Fruit fly (Drosophila melanogaster) whole organism, embryonic: ENCODE measurements around the gene ppk24.

Source experiments
- Antp ChIP-seq: fragments of 200-800 bp; sonication (Bioruptor generic); optimal IDR thresholded peaks from 3 replicates; lab custom pipeline; 2016; ENCODE audit warnings: missing biosample characterization, missing genetic modification characterization
- Atf3 ChIP-seq: fragments of 200-800 bp; sonication (Bioruptor generic); optimal IDR thresholded peaks from 3 replicates; lab custom pipeline; 2016; ENCODE audit warnings: missing biosample characterization, missing genetic modification characterization
- Awh ChIP-seq: fragments of 200-800 bp; sonication (Bioruptor generic); IDR thresholded peaks from 2 replicates; pipeline ENCODE4, ENCODE4 v1.3.6; 2022; ENCODE audit warnings: missing biosample characterization, missing genetic modification characterization
- CG10267 ChIP-seq: fragments of 200-800 bp; sonication (Bioruptor generic); optimal IDR thresholded peaks from 2 replicates; lab custom pipeline; 2018; ENCODE audit warnings: missing biosample characterization, mild to moderate bottlenecking, missing genetic modification characterization, moderate library complexity
- CG10366 ChIP-seq: fragments of 200-800 bp; sonication (Bioruptor generic); IDR thresholded peaks from 2 replicates; pipeline ENCODE4 v1.3.6; 2022; ENCODE audit warnings: missing biosample characterization, missing genetic modification characterization
- CG10654 ChIP-seq: fragments of 200-800 bp; sonication (Bioruptor generic); optimal IDR thresholded peaks from 2 replicates; lab custom pipeline; 2016; ENCODE audit warnings: missing biosample characterization, missing genetic modification characterization
- CG11723 ChIP-seq: fragments of 200-800 bp; sonication (Bioruptor generic); optimal IDR thresholded peaks from 2 replicates; lab custom pipeline; 2017; ENCODE audit warnings: missing biosample characterization, mild to moderate bottlenecking, missing genetic modification characterization
- CG13287 ChIP-seq: fragments of 200-800 bp; sonication (Bioruptor generic); IDR thresholded peaks from 2 replicates; pipeline ENCODE4 v1.3.6; 2022; ENCODE audit warnings: missing biosample characterization, missing genetic modification characterization; ENCODE audit not compliant: partially characterized antibody
- CG14710 ChIP-seq: fragments of 200-800 bp; sonication (Bioruptor generic); optimal IDR thresholded peaks from 3 replicates; lab custom pipeline; 2019; ENCODE audit warnings: missing biosample characterization, mild to moderate bottlenecking, missing genetic modification characterization, moderate library complexity
- CG15514 ChIP-seq: fragments of 200-800 bp; sonication (Bioruptor generic); optimal IDR thresholded peaks from 3 replicates; lab custom pipeline; 2017; ENCODE audit warnings: missing biosample characterization, missing genetic modification characterization, mild to moderate bottlenecking, moderate library complexity, missing genetic modification reagents
- CG15601 ChIP-seq: fragments of 200-800 bp; sonication (Bioruptor generic); optimal IDR thresholded peaks from 3 replicates; lab custom pipeline; 2019; ENCODE audit warnings: missing biosample characterization, mild to moderate bottlenecking, missing genetic modification characterization, moderate library complexity
- CG17802 ChIP-seq: fragments of 200-800 bp; sonication (Bioruptor generic); optimal IDR thresholded peaks from 2 replicates; lab custom pipeline; 2018; ENCODE audit warnings: missing biosample characterization, mild to moderate bottlenecking, missing genetic modification characterization, moderate library complexity
- CG31388 ChIP-seq: fragments of 200-800 bp; sonication (Bioruptor generic); optimal IDR thresholded peaks from 2 replicates; lab custom pipeline; 2016; ENCODE audit warnings: missing biosample characterization, missing genetic modification characterization
- CG3163 ChIP-seq: fragments of 200-800 bp; sonication (Bioruptor generic); optimal IDR thresholded peaks from 3 replicates; lab custom pipeline; 2016; ENCODE audit warnings: missing biosample characterization, missing genetic modification characterization
- CG4730 ChIP-seq: fragments of 200-800 bp; sonication (Bioruptor generic); IDR thresholded peaks from 2 replicates; pipeline ENCODE4 v1.3.6; 2022; ENCODE audit warnings: missing biosample characterization, missing genetic modification characterization
- CG5953 ChIP-seq: fragments of 200-800 bp; sonication (Bioruptor generic); IDR thresholded peaks from 2 replicates; pipeline ENCODE4 v1.3.6; 2022; ENCODE audit warnings: missing biosample characterization, missing genetic modification characterization
- CG6854 ChIP-seq: fragments of 200-800 bp; sonication (Bioruptor generic); optimal IDR thresholded peaks from 3 replicates; lab custom pipeline; 2017; ENCODE audit warnings: missing biosample characterization, mild to moderate bottlenecking, missing genetic modification characterization
- CG8281 ChIP-seq: fragments of 200-800 bp; sonication (Bioruptor generic); optimal IDR thresholded peaks from 2 replicates; lab custom pipeline; 2018; ENCODE audit warnings: missing biosample characterization, mild to moderate bottlenecking, missing genetic modification characterization, moderate library complexity
- CG8478 ChIP-seq: fragments of >200 bp; optimal IDR thresholded peaks from 2 replicates; lab custom pipeline; 2018
- CG8944 ChIP-seq: fragments of 200-800 bp; sonication (Bioruptor generic); optimal IDR thresholded peaks from 3 replicates; lab custom pipeline; 2016; ENCODE audit warnings: missing biosample characterization, missing genetic modification characterization
- CG9215 ChIP-seq: fragments of 200-800 bp; sonication (Bioruptor generic); IDR thresholded peaks from 2 replicates; pipeline ENCODE4 v1.3.6; 2022; ENCODE audit warnings: missing biosample characterization, missing genetic modification characterization
- D ChIP-seq, 2 experiments: fragments of 200-800 bp in 1 of 2; fragments of >200 bp in 1 of 2; sonication (Bioruptor generic) in 1 of 2; optimal IDR thresholded peaks; 2 replicates in 1 of 2; 3 replicates in 1 of 2; lab custom pipeline; 2017; ENCODE audit warnings: mild to moderate bottlenecking in 1 of 2, missing biosample characterization in 1 of 2, missing genetic modification characterization in 1 of 2, missing genetic modification reagents in 1 of 2
- Dad ChIP-seq: fragments of 200-800 bp; sonication (Bioruptor generic); optimal IDR thresholded peaks from 3 replicates; lab custom pipeline; 2016; ENCODE audit warnings: missing biosample characterization, missing genetic modification characterization
- Deaf1 ChIP-seq: fragments of 200-800 bp; optimal IDR thresholded peaks from 3 replicates; lab custom pipeline; 2019; ENCODE audit warnings: missing biosample characterization, mild to moderate bottlenecking, missing genetic modification characterization, moderate library complexity
- Dp ChIP-seq: fragments of 200-800 bp; sonication (Bioruptor generic); optimal IDR thresholded peaks from 2 replicates; lab custom pipeline; 2018; ENCODE audit warnings: missing biosample characterization, mild to moderate bottlenecking, missing genetic modification characterization, moderate library complexity
- E2f2 ChIP-seq: fragments of 200-800 bp; sonication (Bioruptor generic); IDR thresholded peaks from 2 replicates; pipeline ENCODE4 v1.3.6; 2022; ENCODE audit warnings: missing biosample characterization, missing genetic modification characterization
- Fer1 ChIP-seq: fragments of 200-800 bp; sonication (Bioruptor generic); optimal IDR thresholded peaks from 2 replicates; lab custom pipeline; 2017; ENCODE audit warnings: missing biosample characterization, mild to moderate bottlenecking, missing genetic modification characterization
- NC2α ChIP-seq: fragments of 200-800 bp; sonication (Bioruptor generic); optimal IDR thresholded peaks from 2 replicates; lab custom pipeline; 2016; ENCODE audit warnings: missing biosample characterization, missing genetic modification characterization
- Optix ChIP-seq: fragments of 200-800 bp; sonication (Bioruptor generic); IDR thresholded peaks from 3 replicates; pipeline ENCODE4 v1.3.6; 2022; ENCODE audit warnings: missing biosample characterization, missing genetic modification characterization
- Sin3A ChIP-seq: fragments of >200 bp; optimal IDR thresholded peaks from 2 replicates; lab custom pipeline; 2018
- Sox100B ChIP-seq: fragments of 200-800 bp; sonication (Bioruptor generic); optimal IDR thresholded peaks from 3 replicates; lab custom pipeline; 2018; ENCODE audit warnings: missing biosample characterization, mild to moderate bottlenecking, missing genetic modification characterization
- aop ChIP-seq: fragments of 200-800 bp; sonication (Bioruptor generic); IDR thresholded peaks from 2 replicates; pipeline ENCODE4 v1.3.6; 2022; ENCODE audit warnings: missing biosample characterization, missing genetic modification characterization
- bcd ChIP-seq: fragments of 200-800 bp; sonication (Bioruptor generic); optimal IDR thresholded peaks from 2 replicates; lab custom pipeline; 2017; ENCODE audit warnings: missing biosample characterization, mild to moderate bottlenecking, missing genetic modification characterization
- dysf ChIP-seq: fragments of 200-800 bp; sonication (Bioruptor generic); IDR thresholded peaks from 3 replicates; pipeline ENCODE4 v1.3.6; 2022; ENCODE audit warnings: missing biosample characterization, missing genetic modification characterization
- fd64A ChIP-seq: fragments of 200-800 bp; sonication (Bioruptor generic); optimal IDR thresholded peaks from 3 replicates; lab custom pipeline; 2018; ENCODE audit warnings: missing biosample characterization, mild to moderate bottlenecking, missing genetic modification characterization
- fd96Cb ChIP-seq: fragments of 200-800 bp; sonication (Bioruptor generic); optimal IDR thresholded peaks from 2 replicates; lab custom pipeline; 2018; ENCODE audit warnings: missing biosample characterization, mild to moderate bottlenecking, missing genetic modification characterization, moderate library complexity
- hth ChIP-seq: fragments of >200 bp; optimal IDR thresholded peaks from 2 replicates; lab custom pipeline; 2017; ENCODE audit warnings: inconsistent platforms
- inv ChIP-seq: fragments of 200-800 bp; sonication (Bioruptor generic); IDR thresholded peaks from 2 replicates; pipeline ENCODE4 v1.3.6; 2022; ENCODE audit warnings: missing biosample characterization, missing genetic modification characterization; ENCODE audit not compliant: partially characterized antibody
- lab ChIP-seq: fragments of 200-800 bp; sonication (Bioruptor generic); optimal IDR thresholded peaks from 3 replicates; lab custom pipeline; 2017; ENCODE audit warnings: missing biosample characterization, missing genetic modification characterization, mild to moderate bottlenecking, moderate library complexity, missing genetic modification reagents
- maf-S ChIP-seq: fragments of 200-800 bp; sonication (Bioruptor generic); optimal IDR thresholded peaks from 2 replicates; lab custom pipeline; 2016; ENCODE audit warnings: missing biosample characterization, missing genetic modification characterization
- mam ChIP-seq: fragments of 200-800 bp; sonication (Bioruptor generic); optimal IDR thresholded peaks from 3 replicates; lab custom pipeline; 2016; ENCODE audit warnings: missing biosample characterization, missing genetic modification characterization
- onecut ChIP-seq: fragments of 200-800 bp; sonication (Bioruptor generic); IDR thresholded peaks from 2 replicates; pipeline ENCODE4 v1.3.6; 2022; ENCODE audit warnings: missing biosample characterization, missing genetic modification characterization
- org-1 ChIP-seq: fragments of 200-800 bp; sonication (Bioruptor generic); optimal IDR thresholded peaks from 2 replicates; lab custom pipeline; 2017; ENCODE audit warnings: missing biosample characterization, missing genetic modification characterization
- otp ChIP-seq: fragments of 200-800 bp; sonication (Bioruptor generic); IDR thresholded peaks from 3 replicates; pipeline ENCODE4, ENCODE4 v1.3.6; 2022; ENCODE audit warnings: missing biosample characterization, missing genetic modification characterization
- p53 ChIP-seq: fragments of 200-800 bp; sonication (Bioruptor generic); optimal IDR thresholded peaks from 2 replicates; lab custom pipeline; 2016; ENCODE audit warnings: missing biosample characterization, missing genetic modification characterization
- pho ChIP-seq: fragments of 200-800 bp; sonication (Bioruptor generic); optimal IDR thresholded peaks from 2 replicates; lab custom pipeline; 2016; ENCODE audit warnings: missing biosample characterization, missing genetic modification characterization
- scrt ChIP-seq: fragments of 200-800 bp; sonication (Bioruptor generic); optimal IDR thresholded peaks from 2 replicates; lab custom pipeline; 2018; ENCODE audit warnings: missing biosample characterization, mild to moderate bottlenecking, missing genetic modification characterization, moderate library complexity
- sima ChIP-seq: fragments of 200-800 bp; sonication (Bioruptor generic); optimal IDR thresholded peaks from 2 replicates; lab custom pipeline; 2016; ENCODE audit warnings: missing biosample characterization, missing genetic modification characterization
- slou ChIP-seq: fragments of 200-800 bp; sonication (Bioruptor generic); optimal IDR thresholded peaks from 3 replicates; lab custom pipeline; 2016; ENCODE audit warnings: missing biosample characterization, missing genetic modification characterization
- wek ChIP-seq: fragments of 200-800 bp; sonication (Bioruptor generic); optimal IDR thresholded peaks from 3 replicates; lab custom pipeline; 2018; ENCODE audit warnings: missing biosample characterization, mild to moderate bottlenecking, missing genetic modification characterization, moderate library complexity
- yki ChIP-seq: fragments of >200 bp; optimal IDR thresholded peaks from 3 replicates; lab custom pipeline; 2018

Gene ppk24

DNA sequence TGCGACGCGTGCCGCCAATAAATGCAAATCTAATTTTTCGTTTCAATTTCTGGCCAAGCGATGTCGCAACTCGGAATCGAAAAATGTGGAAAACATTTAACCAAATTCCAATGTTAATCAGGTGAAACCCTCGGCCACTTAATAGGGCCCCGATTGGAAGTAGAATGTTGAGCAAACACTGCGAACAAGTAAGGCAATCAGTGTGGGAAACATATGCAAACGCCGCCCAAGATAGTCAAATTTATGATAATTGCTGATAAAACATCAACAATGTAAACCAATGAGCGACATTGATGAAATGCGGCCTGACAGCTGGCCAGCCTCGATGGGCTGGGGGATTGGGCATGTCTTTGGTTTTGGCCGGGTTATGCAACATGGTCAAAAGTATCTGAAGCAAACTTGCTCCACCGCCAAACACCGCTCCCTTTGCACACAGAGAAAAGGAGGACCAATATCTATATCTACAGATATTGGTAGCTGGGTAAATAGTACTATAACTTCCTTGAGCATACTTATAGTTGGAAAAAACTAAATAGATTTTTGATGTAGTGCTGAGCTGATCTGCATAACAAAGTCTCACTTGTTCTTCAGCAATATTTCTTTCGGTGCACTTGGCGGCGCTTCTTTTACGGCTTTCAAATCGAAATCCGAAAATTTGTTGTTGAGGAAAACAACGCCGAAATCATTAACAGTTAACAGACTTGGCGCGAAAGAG lies 18.1 kb upstream of the ppk24 start (continued):
- TF ChIP-seq yki (no peak), mam (GFP tag; lab: Kevin White, UChicago) (peak; percentile 36), dysf (GFP tag; lab: Robert Waterston, UW) (peak; percentile 88), CG11723 (GFP tag; lab: Kevin White, UChicago) (peak; percentile 71), CG8478 (no peak), bcd (GFP tag; lab: Kevin White, UChicago) (peak; percentile 62), hth (lab: Kevin White, UChicago) (no peak), otp (GFP tag; lab: Robert Waterston, UW) (peak; percentile 63; the same call in 2 of the 3 replicates), Deaf1 (tag; lab: Kevin White, UChicago) (peak; percentile 47), Sin3A (no peak), CG10366 (GFP tag; lab: Robert Waterston, UW) (peak; percentile 73), CG15601 (tag; lab: Kevin White, UChicago) (peak; percentile 76), scrt (peak; percentile 53), CG8281 (tag; lab: Kevin White, UChicago) (peak; percentile 61), lab (GFP tag; lab: Kevin White, UChicago) (peak; percentile 62), Sox100B (GFP tag; lab: Kevin White, UChicago) (peak; percentile 73), org-1 (GFP tag; lab: Kevin White, UChicago) (peak; percentile 70), CG3163 (peak; percentile 8), Fer1 (GFP tag; lab: Kevin White, UChicago) (peak; percentile 68), p53 (GFP tag; lab: Kevin White, UChicago) (no peak), CG13287 (no peak), wek (GFP tag; lab: Kevin White, UChicago) (peak; percentile 43), CG10267 (tag; lab: Kevin White, UChicago) (peak; percentile 67), slou (no peak), CG15514 (peak; percentile 33), Antp (peak; percentile 56), CG9215 (GFP tag; lab: Robert Waterston, UW) (no peak), maf-S (GFP tag; lab: Kevin White, UChicago) (peak; percentile 33), Dad (GFP tag; lab: Kevin White, UChicago) (peak; percentile 51), Optix (GFP tag; lab: Robert Waterston, UW) (peak; percentile 58; the same call in 1 of the 3 replicates), CG6854 (GFP tag; lab: Kevin White, UChicago) (peak; percentile 44), CG14710 (peak; percentile 74), inv (GFP tag; lab: Robert Waterston, UW) (no peak), fd64A (GFP tag; lab: Kevin White, UChicago) (peak; percentile 46), CG17802 (tag; lab: Kevin White, UChicago) (peak; percentile 67), NC2α (GFP tag; lab: Kevin White, UChicago) (peak; percentile 2), pho (GFP tag; lab: Kevin White, UChicago) (no peak), sima (no peak), Awh (GFP tag; lab: Robert Waterston, UW) (peak; percentile 97), onecut (peak; percentile 71), CG8944 (peak; percentile 70), CG31388 (no peak), aop (peak; percentile 40; the same call in 1 of the 2 replicates), CG4730 (peak; percentile 62), Atf3 (peak; percentile 55), E2f2 (peak; percentile 58), Dp (GFP tag; lab: Kevin White, UChicago) (no peak), CG10654 (peak; percentile 70), CG5953 (GFP tag; lab: Robert Waterston, UW) (peak; percentile 74), D (optimal IDR thresholded peaks at IDR 0.05; lab: Kevin White, UChicago) (no peak), D (GFP tag; optimal IDR thresholded peaks at IDR 0.05; lab: Kevin White, UChicago) (peak; percentile 67), fd96Cb (tag; lab: Kevin White, UChicago) (peak; percentile 85)
